Fruit fly (Drosophila melanogaster) whole organism, embryonic: ENCODE measurements around the gene CG42711.

Source experiments
- BEAF-32 ChIP-seq: fragments of 200-800 bp; sonication (Bioruptor generic); optimal IDR thresholded peaks from 3 replicates; lab custom pipeline; 2017; ENCODE audit warnings: missing biosample characterization, missing genetic modification characterization, mild to moderate bottlenecking, moderate library complexity, missing genetic modification reagents
- Bdp1 ChIP-seq: fragments of 200-800 bp; sonication (Bioruptor generic); optimal IDR thresholded peaks from 3 replicates; lab custom pipeline; 2016; ENCODE audit warnings: missing biosample characterization, missing genetic modification characterization
- BtbVII ChIP-seq: fragments of 200-800 bp; sonication (Bioruptor generic); optimal IDR thresholded peaks from 3 replicates; lab custom pipeline; 2017; ENCODE audit warnings: missing biosample characterization, mild to moderate bottlenecking, missing genetic modification characterization
- CG11093 ChIP-seq: fragments of 200-800 bp; sonication (Bioruptor generic); IDR thresholded peaks from 3 replicates; pipeline ENCODE4 v1.3.6; 2022; ENCODE audit warnings: missing biosample characterization, missing genetic modification characterization
- CG15011 ChIP-seq: fragments of 200-800 bp; sonication (Bioruptor generic); optimal IDR thresholded peaks from 3 replicates; lab custom pipeline; 2018; ENCODE audit warnings: missing biosample characterization, mild to moderate bottlenecking, missing genetic modification characterization
- CG15601 ChIP-seq: fragments of 200-800 bp; sonication (Bioruptor generic); optimal IDR thresholded peaks from 3 replicates; lab custom pipeline; 2019; ENCODE audit warnings: missing biosample characterization, mild to moderate bottlenecking, missing genetic modification characterization, moderate library complexity
- CG1647 ChIP-seq: fragments of 200-800 bp; sonication (Bioruptor generic); optimal IDR thresholded peaks from 3 replicates; lab custom pipeline; 2016; ENCODE audit warnings: missing biosample characterization, missing genetic modification characterization
- CG17385 ChIP-seq: fragments of 200-800 bp; sonication (Bioruptor generic); optimal IDR thresholded peaks from 3 replicates; lab custom pipeline; 2018; ENCODE audit warnings: missing biosample characterization, mild to moderate bottlenecking, missing genetic modification characterization
- CG1832 ChIP-seq: fragments of 200-800 bp; sonication (Bioruptor generic); optimal IDR thresholded peaks from 2 replicates; lab custom pipeline; 2017; ENCODE audit warnings: missing biosample characterization, mild to moderate bottlenecking, missing genetic modification characterization, inconsistent platforms
- CG32767 ChIP-seq: fragments of 200-800 bp; sonication (Bioruptor generic); IDR thresholded peaks from 2 replicates; pipeline ENCODE4 v1.3.6; 2022; ENCODE audit warnings: missing biosample characterization, missing genetic modification characterization
- CG34224 ChIP-seq: fragments of 200-800 bp; sonication (Bioruptor generic); IDR thresholded peaks from 3 replicates; pipeline ENCODE4 v1.3.6; 2022; ENCODE audit warnings: missing biosample characterization, missing genetic modification characterization; ENCODE audit not compliant: partially characterized antibody
- CG6175 ChIP-seq: fragments of 200-800 bp; sonication (Bioruptor generic); IDR thresholded peaks from 3 replicates; pipeline ENCODE4 v1.3.6; 2022; ENCODE audit warnings: missing biosample characterization, missing genetic modification characterization
- CG8765 ChIP-seq: fragments of 200-800 bp; sonication (Bioruptor generic); IDR thresholded peaks from 2 replicates; pipeline ENCODE4 v1.3.6; 2022; ENCODE audit warnings: missing biosample characterization, missing genetic modification characterization
- CG8924 ChIP-seq: fragments of 200-800 bp; optimal IDR thresholded peaks from 3 replicates; lab custom pipeline; 2019; ENCODE audit warnings: missing biosample characterization, mild to moderate bottlenecking, missing genetic modification characterization, moderate library complexity
- CG9727 ChIP-seq: fragments of 200-800 bp; sonication (Bioruptor generic); optimal IDR thresholded peaks from 3 replicates; lab custom pipeline; 2017; ENCODE audit warnings: missing biosample characterization, mild to moderate bottlenecking, missing genetic modification characterization
- Dll ChIP-seq: fragments of 200-800 bp; sonication (Bioruptor generic); IDR thresholded peaks from 4 replicates; pipeline ENCODE4 v1.3.6; 2022; ENCODE audit warnings: missing biosample characterization, missing genetic modification characterization; ENCODE audit not compliant: partially characterized antibody
- E2f1 ChIP-seq: fragments of 200-800 bp; sonication (Bioruptor generic); IDR thresholded peaks from 2 replicates; pipeline ENCODE4 v1.3.6; 2022; ENCODE audit warnings: missing biosample characterization, missing genetic modification characterization
- Fer3 ChIP-seq: fragments of 200-800 bp; sonication (Bioruptor generic); optimal IDR thresholded peaks from 2 replicates; lab custom pipeline; 2018; ENCODE audit warnings: missing biosample characterization, mild to moderate bottlenecking, missing genetic modification characterization, moderate library complexity
- Hr51 ChIP-seq, 2 experiments: fragments of 200-800 bp; sonication (Bioruptor generic); optimal IDR thresholded peaks; 2 replicates in 1 of 2; 3 replicates in 1 of 2; lab custom pipeline; 2016 to 2018; ENCODE audit warnings: missing biosample characterization in 2 of 2, missing genetic modification characterization in 2 of 2, mild to moderate bottlenecking in 1 of 2, moderate library complexity in 1 of 2
- Mrtf ChIP-seq: fragments of 200-800 bp; sonication (Bioruptor generic); IDR thresholded peaks from 3 replicates; pipeline ENCODE4 v1.3.6; 2022; ENCODE audit warnings: missing biosample characterization, missing genetic modification characterization
- NK7.1 ChIP-seq: fragments of 200-800 bp; sonication (Bioruptor generic); optimal IDR thresholded peaks from 3 replicates; lab custom pipeline; 2016; ENCODE audit warnings: missing biosample characterization, missing genetic modification characterization
- Sox100B ChIP-seq: fragments of 200-800 bp; sonication (Bioruptor generic); optimal IDR thresholded peaks from 3 replicates; lab custom pipeline; 2018; ENCODE audit warnings: missing biosample characterization, mild to moderate bottlenecking, missing genetic modification characterization
- TFAM ChIP-seq: fragments of 200-800 bp; sonication (Bioruptor generic); optimal IDR thresholded peaks from 2 replicates; lab custom pipeline; 2017; ENCODE audit warnings: missing biosample characterization, missing genetic modification characterization, inconsistent platforms
- Trl ChIP-seq, 3 experiments: fragments of >200 bp in 2 of 3; fragments of 200-800 bp in 1 of 3; sonication (Bioruptor generic) in 1 of 3; optimal IDR thresholded peaks; 2 replicates in 1 of 3; 3 replicates in 2 of 3; lab custom pipeline; 2016 to 2017; ENCODE audit warnings: missing biosample characterization in 1 of 3, missing genetic modification characterization in 1 of 3
- YL-1 ChIP-seq: fragments of 200-800 bp; sonication (Bioruptor generic); optimal IDR thresholded peaks from 3 replicates; lab custom pipeline; 2017; ENCODE audit warnings: missing biosample characterization, mild to moderate bottlenecking, missing genetic modification characterization
- cad ChIP-seq: fragments of >200 bp; optimal IDR thresholded peaks from 2 replicates; lab custom pipeline; 2017; ENCODE audit warnings: missing biosample characterization, missing genetic modification characterization
- cato ChIP-seq: fragments of 200-800 bp; sonication (Bioruptor generic); optimal IDR thresholded peaks from 2 replicates; lab custom pipeline; 2016; ENCODE audit warnings: missing biosample characterization, missing genetic modification characterization, borderline replicate concordance
- caup ChIP-seq: fragments of 200-800 bp; sonication (Bioruptor generic); optimal IDR thresholded peaks from 3 replicates; lab custom pipeline; 2017; ENCODE audit warnings: missing biosample characterization, mild to moderate bottlenecking, missing genetic modification characterization, moderate library complexity; ENCODE audit not compliant: severe bottlenecking
- cg ChIP-seq: fragments of 200-800 bp; sonication (Bioruptor generic); optimal IDR thresholded peaks from 3 replicates; lab custom pipeline; 2019; ENCODE audit warnings: missing biosample characterization, mild to moderate bottlenecking, missing genetic modification characterization, moderate library complexity
- dpn ChIP-seq, 2 experiments: fragments of 200-800 bp; sonication (Bioruptor generic); optimal IDR thresholded peaks; 3 replicates each; lab custom pipeline; 2016; ENCODE audit warnings: missing biosample characterization in 2 of 2, missing genetic modification characterization in 2 of 2
- eve ChIP-seq, 2 experiments: fragments of >200 bp; optimal IDR thresholded peaks; 2 replicates each; lab custom pipeline; 2017; ENCODE audit warnings: missing biosample characterization in 2 of 2, missing genetic modification characterization in 2 of 2
- gcm ChIP-seq: fragments of 200-800 bp; sonication (Bioruptor generic); optimal IDR thresholded peaks from 2 replicates; lab custom pipeline; 2019; ENCODE audit warnings: missing biosample characterization, mild to moderate bottlenecking, missing genetic modification characterization, moderate library complexity
- gem ChIP-seq: fragments of 200-800 bp; sonication (Bioruptor generic); optimal IDR thresholded peaks from 2 replicates; lab custom pipeline; 2019; ENCODE audit warnings: missing biosample characterization, mild to moderate bottlenecking, missing genetic modification characterization, moderate library complexity
- ham ChIP-seq: fragments of 200-800 bp; sonication (Bioruptor generic); IDR thresholded peaks from 2 replicates; pipeline ENCODE4 v1.3.6; 2022; ENCODE audit warnings: missing biosample characterization, missing genetic modification characterization
- hb ChIP-seq: fragments of 200-800 bp; sonication (Bioruptor generic); IDR thresholded peaks from 3 replicates; pipeline ENCODE4 v1.3.6; 2022; ENCODE audit warnings: missing biosample characterization, missing genetic modification characterization; ENCODE audit not compliant: partially characterized antibody
- inv ChIP-seq: fragments of 200-800 bp; sonication (Bioruptor generic); IDR thresholded peaks from 2 replicates; pipeline ENCODE4 v1.3.6; 2022; ENCODE audit warnings: missing biosample characterization, missing genetic modification characterization; ENCODE audit not compliant: partially characterized antibody
- kah ChIP-seq: fragments of 200-800 bp; sonication (Bioruptor generic); optimal IDR thresholded peaks from 2 replicates; lab custom pipeline; 2018; ENCODE audit warnings: missing biosample characterization, mild to moderate bottlenecking, missing genetic modification characterization
- kni ChIP-seq: fragments of 200-800 bp; sonication (Bioruptor generic); optimal IDR thresholded peaks from 3 replicates; lab custom pipeline; 2017; ENCODE audit warnings: mild to moderate bottlenecking, missing biosample characterization, missing genetic modification reagents, missing genetic modification characterization
- mld ChIP-seq: fragments of 200-800 bp; sonication (Bioruptor generic); IDR thresholded peaks from 3 replicates; pipeline ENCODE4 v1.3.6; 2022; ENCODE audit warnings: missing biosample characterization, missing genetic modification characterization; ENCODE audit not compliant: partially characterized antibody
- odd ChIP-seq: fragments of 200-800 bp; sonication (Bioruptor generic); optimal IDR thresholded peaks from 2 replicates; lab custom pipeline; 2017; ENCODE audit warnings: missing biosample characterization, mild to moderate bottlenecking, missing genetic modification characterization
- p53 ChIP-seq: fragments of 200-800 bp; sonication (Bioruptor generic); optimal IDR thresholded peaks from 2 replicates; lab custom pipeline; 2016; ENCODE audit warnings: missing biosample characterization, missing genetic modification characterization
- peb ChIP-seq: fragments of 200-800 bp; sonication (Bioruptor generic); IDR thresholded peaks from 2 replicates; pipeline ENCODE4 v1.3.6; 2022; ENCODE audit warnings: missing biosample characterization, missing genetic modification characterization
- salm ChIP-seq: fragments of 200-800 bp; sonication (Bioruptor generic); optimal IDR thresholded peaks from 2 replicates; lab custom pipeline; 2018; ENCODE audit warnings: missing biosample characterization, mild to moderate bottlenecking, missing genetic modification characterization
- sim ChIP-seq: fragments of 200-800 bp; sonication (Bioruptor generic); IDR thresholded peaks from 2 replicates; pipeline ENCODE4 v1.3.6; 2022; ENCODE audit warnings: missing biosample characterization, missing genetic modification characterization
- sna ChIP-seq: fragments of 200-800 bp; sonication (Bioruptor generic); IDR thresholded peaks from 2 replicates; pipeline ENCODE4 v1.3.6; 2022; ENCODE audit warnings: missing biosample characterization, missing genetic modification characterization; ENCODE audit not compliant: partially characterized antibody
- sqz ChIP-seq: fragments of 200-800 bp; sonication (Bioruptor generic); optimal IDR thresholded peaks from 3 replicates; lab custom pipeline; 2018; ENCODE audit warnings: missing biosample characterization, mild to moderate bottlenecking, missing genetic modification characterization
- stc ChIP-seq: fragments of 200-800 bp; sonication (Bioruptor generic); IDR thresholded peaks from 2 replicates; pipeline ENCODE4 v1.3.6; 2022; ENCODE audit warnings: missing biosample characterization, missing genetic modification characterization
- zen ChIP-seq: fragments of 200-800 bp; sonication (Bioruptor generic); optimal IDR thresholded peaks from 3 replicates; lab custom pipeline; 2018; ENCODE audit warnings: missing biosample characterization, mild to moderate bottlenecking, missing genetic modification characterization, moderate library complexity

Gene CG42711

DNA sequence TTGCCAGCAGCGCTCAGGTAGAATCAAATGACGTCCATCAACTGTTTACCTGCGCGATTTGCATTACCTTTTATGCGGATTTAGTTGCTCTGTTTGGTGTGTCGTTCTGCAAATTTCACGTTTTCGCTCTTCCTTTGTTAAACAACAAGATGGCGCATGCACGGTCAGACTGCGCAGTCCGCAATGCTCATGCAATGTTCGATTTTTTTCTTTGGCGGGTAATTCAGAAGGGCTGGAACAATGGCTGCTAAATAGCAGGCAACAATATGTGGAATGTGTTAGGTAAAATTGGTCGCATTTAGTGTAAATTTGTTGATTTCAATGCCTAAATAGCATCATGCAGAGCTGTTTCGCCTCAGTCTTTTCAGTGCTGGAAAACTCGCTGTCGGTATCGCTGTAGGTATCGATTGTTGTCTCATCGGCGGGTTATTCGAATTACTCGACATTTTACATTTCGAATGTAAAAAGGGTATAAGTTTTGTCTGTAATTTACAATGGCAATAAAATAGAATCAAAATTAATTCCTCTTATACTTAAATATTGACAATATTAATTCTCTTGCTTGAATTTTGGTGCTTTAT is 26.7 kb downstream of the CG42711 start, which contains the start of gene Smg5 (continued):
- TF ChIP-seq zen (tag; lab: Kevin White, UChicago) = peak; percentile 99
- TF ChIP-seq YL-1 (GFP tag; lab: Kevin White, UChicago) = peak; percentile 91
- TF ChIP-seq caup (GFP tag; lab: Kevin White, UChicago) = peak; percentile 88
- peak; percentile 94 for TF ChIP-seq sna (GFP tag; lab: Robert Waterston, UW)
- peak; percentile 92 for TF ChIP-seq CG8924
- TF ChIP-seq hb (GFP tag; lab: Robert Waterston, UW) = peak; percentile 96
- TF ChIP-seq CG15011 = no peak
- TF ChIP-seq kni (GFP tag; lab: Kevin White, UChicago) = peak; percentile 64
- TF ChIP-seq CG15601 (tag; lab: Kevin White, UChicago) = peak; percentile 93
- TF ChIP-seq gcm (GFP tag; lab: Kevin White, UChicago) = peak; percentile 19
- TF ChIP-seq Hr51 (GFP tag; optimal IDR thresholded peaks at IDR 0.05; lab: Kevin White, UChicago) = peak; percentile 93 to 97
- TF ChIP-seq E2f1 (GFP tag; lab: Robert Waterston, UW) = peak; percentile 97
- peak; percentile 84; the same call in 2 of the 3 replicates for TF ChIP-seq CG11093 (GFP tag; lab: Robert Waterston, UW)
- peak; percentile 91 to 97 for TF ChIP-seq dpn (GFP tag; optimal IDR thresholded peaks at IDR 0.05; lab: Kevin White, UChicago)
- TF ChIP-seq sqz = no peak
- peak in 1 of 2 experiments; percentile 14 for TF ChIP-seq Trl (optimal IDR thresholded peaks at IDR 0.05; lab: Kevin White, UChicago)
- peak; percentile 97 for TF ChIP-seq Trl (GFP tag; optimal IDR thresholded peaks at IDR 0.05; lab: Kevin White, UChicago)
- peak; percentile 89 for TF ChIP-seq CG6175 (GFP tag; lab: Robert Waterston, UW)
- TF ChIP-seq Mrtf (GFP tag; lab: Robert Waterston, UW) = peak; percentile 97
- peak; percentile 82 for TF ChIP-seq Fer3 (tag; lab: Kevin White, UChicago)
- TF ChIP-seq cad (GFP tag; lab: Kevin White, UChicago) = no peak
- peak; percentile 96 for TF ChIP-seq CG8765 (GFP tag; lab: Robert Waterston, UW)
- TF ChIP-seq eve (GFP tag; optimal IDR thresholded peaks at IDR 0.05; lab: Kevin White, UChicago) = peak in 1 of 2 experiments; percentile 34
- TF ChIP-seq ham = peak; percentile 60; the same call in 1 of the 2 replicates
- TF ChIP-seq Sox100B (GFP tag; lab: Kevin White, UChicago) = no peak
- TF ChIP-seq BEAF-32 (GFP tag; lab: Kevin White, UChicago) = peak; percentile 79
- TF ChIP-seq CG9727 = peak; percentile 93
- peak; percentile 92 for TF ChIP-seq CG32767 (GFP tag; lab: Robert Waterston, UW)
- TF ChIP-seq cato (GFP tag; lab: Kevin White, UChicago) = peak; percentile 56
- peak; percentile 99 for TF ChIP-seq gem (tag; lab: Kevin White, UChicago)
- no peak for TF ChIP-seq salm (tag; lab: Kevin White, UChicago)
- TF ChIP-seq sim = peak; percentile 55; the same call in 1 of the 2 replicates
- peak; percentile 85 for TF ChIP-seq Dll
- TF ChIP-seq stc (GFP tag; lab: Robert Waterston, UW) = peak; percentile 88
- no peak for TF ChIP-seq kah
- TF ChIP-seq CG17385 = peak; percentile 72
- peak; percentile 89 for TF ChIP-seq Bdp1 (GFP tag; lab: Kevin White, UChicago)
- no peak for TF ChIP-seq odd (GFP tag; lab: Kevin White, UChicago)
- no peak for TF ChIP-seq CG1832 (GFP tag; lab: Kevin White, UChicago)
- TF ChIP-seq CG34224 (GFP tag; lab: Robert Waterston, UW) = peak; percentile 97
- peak; percentile 91 for TF ChIP-seq mld (GFP tag; lab: Robert Waterston, UW)
- peak; percentile 96 for TF ChIP-seq CG1647 (GFP tag; lab: Kevin White, UChicago)
- TF ChIP-seq p53 (GFP tag; lab: Kevin White, UChicago) = peak; percentile 93
- peak; percentile 29 for TF ChIP-seq TFAM (GFP tag; lab: Kevin White, UChicago)
- TF ChIP-seq NK7.1 = peak; percentile 71
- peak; percentile 96 for TF ChIP-seq inv (GFP tag; lab: Robert Waterston, UW)
- peak; percentile 90 for TF ChIP-seq peb (GFP tag; lab: Robert Waterston, UW)
- no peak for TF ChIP-seq BtbVII
- peak; percentile 69 for TF ChIP-seq cg (GFP tag; lab: Kevin White, UChicago)
